Fruit fly (Drosophila melanogaster): ENCODE measurements around the gene Dlc90F.

The Dlc90F gene

DNA sequence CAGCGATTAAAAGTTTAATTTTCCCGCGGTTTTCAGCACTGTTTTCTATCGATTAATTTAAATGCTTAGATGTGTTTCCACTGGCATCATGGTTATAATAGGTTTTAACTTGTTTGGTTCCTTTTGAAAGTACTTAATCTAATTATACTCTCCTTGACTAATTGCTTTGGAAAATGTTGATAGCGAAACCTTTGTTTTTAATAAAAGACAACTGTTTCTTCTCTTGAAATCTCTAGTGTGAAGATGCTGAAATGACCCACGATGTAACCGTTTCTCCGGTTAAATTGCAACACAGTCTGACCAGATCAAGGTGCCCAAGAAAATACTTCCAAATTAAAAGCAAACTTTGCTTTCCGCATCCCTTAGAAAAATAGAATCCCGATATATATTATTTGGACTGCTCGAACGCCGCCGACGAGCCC, at the start of gene Dlc90F:
Gene Dlc90F (plus strand): TSS at position 330 of the 422 bp plus-strand sequence.
- peak; percentile 43 for TF ChIP-seq CG9948 (tag; optimal IDR thresholded peaks at IDR 0.05)
- peak; percentile 51 for TF ChIP-seq CG34367 (tag; optimal IDR thresholded peaks at IDR 0.05)
- TF ChIP-seq rn (GFP tag; IDR thresholded peaks at IDR 0.05), result 0 out of 2 replicates have a peak, but pooled peaks have one; percentile 8
- peak; percentile 20 for TF ChIP-seq Snoo (tag; optimal IDR thresholded peaks at IDR 0.05)
- TF ChIP-seq CG14655 (GFP tag; optimal IDR thresholded peaks at IDR 0.05), result no peak
- TF ChIP-seq CG4496 (GFP tag; IDR thresholded peaks at IDR 0.05), result peak; percentile 76; the same call in 1 of the 3 replicates
- no peak for TF ChIP-seq Pif1A (GFP tag; optimal IDR thresholded peaks at IDR 0.05)
- TF ChIP-seq Pif1B (GFP tag; optimal IDR thresholded peaks at IDR 0.05), result no peak
- 0 out of 2 replicates have a peak, but pooled peaks have one; percentile 42 for TF ChIP-seq CG12605 (GFP tag; IDR thresholded peaks at IDR 0.05)
- peak; percentile 29 for TF ChIP-seq CG8301 (tag; optimal IDR thresholded peaks at IDR 0.05)
- TF ChIP-seq D1 (tag; optimal IDR thresholded peaks at IDR 0.05), result no peak
- no peak for TF ChIP-seq CG8159 (tag; optimal IDR thresholded peaks at IDR 0.05)
- peak; percentile 59 for TF ChIP-seq fd96Ca (GFP tag; IDR thresholded peaks at IDR 0.05)
- TF ChIP-seq Ets98B (GFP tag; IDR thresholded peaks at IDR 0.05), result peak; percentile 62
- peak; percentile 58 for TF ChIP-seq CG17806 (tag; optimal IDR thresholded peaks at IDR 0.05)
- peak; percentile 68 for TF ChIP-seq CG15710 (tag; optimal IDR thresholded peaks at IDR 0.05)

DNA sequence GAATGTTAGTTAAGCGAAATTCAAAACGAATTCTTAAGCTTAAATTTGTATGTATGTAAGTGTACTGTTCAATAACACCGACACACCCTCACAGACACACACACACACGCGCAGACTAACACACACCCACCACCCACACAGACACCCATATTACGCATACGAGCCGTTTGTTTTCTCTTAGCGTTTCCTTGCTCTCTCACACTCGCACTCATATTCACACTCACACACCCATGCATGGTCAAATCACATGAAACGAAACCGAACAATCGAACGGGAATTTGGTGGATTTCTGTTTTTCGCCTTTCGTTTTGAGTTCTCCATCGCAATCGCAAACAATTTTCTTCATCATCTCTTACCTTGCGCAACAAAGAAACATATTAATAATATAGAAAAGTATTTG, 49.8 kb upstream of the Dlc90F start:
- TF ChIP-seq Ets98B (GFP tag; IDR thresholded peaks at IDR 0.05) (peak; percentile 4; the same call in 1 of the 2 replicates), CG15710 (tag; optimal IDR thresholded peaks at IDR 0.05) (no peak)

DNA sequence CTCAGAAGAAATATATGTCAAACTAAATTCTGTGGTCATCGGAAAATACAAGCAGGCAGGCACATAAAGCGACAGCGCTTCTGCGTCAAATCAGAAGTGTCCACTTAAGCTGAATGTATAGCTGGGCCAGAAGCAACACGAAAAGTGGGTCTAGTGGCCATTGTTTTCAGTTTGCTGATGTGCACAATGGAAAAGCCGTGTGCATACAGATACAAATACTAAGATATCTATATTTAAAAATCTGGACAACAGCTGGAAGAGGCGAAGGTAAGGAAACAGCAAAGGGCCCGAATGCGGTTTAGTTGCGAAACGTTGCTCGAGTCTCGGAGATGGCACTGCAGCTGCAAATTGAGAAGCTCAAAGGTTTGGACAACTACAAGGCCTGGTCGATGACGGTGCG, 48.2 kb upstream of the Dlc90F start, which contains the start of gene CG18598:
Gene CG18598 (plus strand): TSS at position 301 of the 400 bp plus-strand sequence.
- TF ChIP-seq CG12605 (GFP tag; IDR thresholded peaks at IDR 0.05) (no peak), fd96Ca (GFP tag; IDR thresholded peaks at IDR 0.05) (no peak), CG10348 (GFP tag; IDR thresholded peaks at IDR 0.05) (no peak), CG8301 (tag; optimal IDR thresholded peaks at IDR 0.05) (no peak), Pif1B (GFP tag; optimal IDR thresholded peaks at IDR 0.05) (no peak), Ets98B (GFP tag; IDR thresholded peaks at IDR 0.05) (no peak), EcR (GFP tag; optimal IDR thresholded peaks at IDR 0.05) (no peak), gl (tag; optimal IDR thresholded peaks at IDR 0.05) (no peak), CG8159 (tag; optimal IDR thresholded peaks at IDR 0.05) (no peak), Snoo (tag; optimal IDR thresholded peaks at IDR 0.05) (no peak), CG15710 (tag; optimal IDR thresholded peaks at IDR 0.05) (no peak), CG17806 (tag; optimal IDR thresholded peaks at IDR 0.05) (no peak), CG13204 (GFP tag; optimal IDR thresholded peaks at IDR 0.05) (no peak), CG9948 (tag; optimal IDR thresholded peaks at IDR 0.05) (no peak), CG34367 (tag; optimal IDR thresholded peaks at IDR 0.05) (no peak), CG32121 (GFP tag; IDR thresholded peaks at IDR 0.05) (no peak), CG4496 (GFP tag; IDR thresholded peaks at IDR 0.05) (no peak), CG14655 (GFP tag; optimal IDR thresholded peaks at IDR 0.05) (no peak), Pif1A (GFP tag; optimal IDR thresholded peaks at IDR 0.05) (no peak)

DNA sequence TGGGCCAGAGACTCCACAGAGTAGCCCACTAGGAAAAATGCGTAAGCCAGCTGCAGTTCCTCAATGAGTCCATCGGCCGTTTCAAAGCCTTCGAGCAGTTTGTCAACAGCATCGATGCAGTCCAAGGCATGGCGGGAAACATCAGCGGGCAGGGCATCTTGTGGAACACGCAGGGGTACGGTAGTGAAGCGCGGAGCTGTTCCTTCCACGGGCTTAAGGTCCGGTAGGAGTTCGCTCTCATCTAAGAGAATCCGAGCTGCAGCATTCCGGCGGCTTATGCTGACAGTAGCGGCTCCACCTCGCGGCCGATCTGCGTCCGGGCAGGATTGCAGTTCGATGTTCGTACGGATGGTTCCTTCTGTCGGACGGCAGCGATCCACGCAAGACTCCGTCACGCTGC, 47.2 kb upstream of the Dlc90F start:
- TF ChIP-seq gl (tag; optimal IDR thresholded peaks at IDR 0.05) (no peak), CG8159 (tag; optimal IDR thresholded peaks at IDR 0.05) (no peak), Pif1B (GFP tag; optimal IDR thresholded peaks at IDR 0.05) (no peak), Snoo (tag; optimal IDR thresholded peaks at IDR 0.05) (no peak), CG15710 (tag; optimal IDR thresholded peaks at IDR 0.05) (no peak), CG13204 (GFP tag; optimal IDR thresholded peaks at IDR 0.05) (no peak), Pif1A (GFP tag; optimal IDR thresholded peaks at IDR 0.05) (no peak), CG8301 (tag; optimal IDR thresholded peaks at IDR 0.05) (no peak), CG9948 (tag; optimal IDR thresholded peaks at IDR 0.05) (no peak), D1 (tag; optimal IDR thresholded peaks at IDR 0.05) (no peak), CG34367 (tag; optimal IDR thresholded peaks at IDR 0.05) (no peak)

DNA sequence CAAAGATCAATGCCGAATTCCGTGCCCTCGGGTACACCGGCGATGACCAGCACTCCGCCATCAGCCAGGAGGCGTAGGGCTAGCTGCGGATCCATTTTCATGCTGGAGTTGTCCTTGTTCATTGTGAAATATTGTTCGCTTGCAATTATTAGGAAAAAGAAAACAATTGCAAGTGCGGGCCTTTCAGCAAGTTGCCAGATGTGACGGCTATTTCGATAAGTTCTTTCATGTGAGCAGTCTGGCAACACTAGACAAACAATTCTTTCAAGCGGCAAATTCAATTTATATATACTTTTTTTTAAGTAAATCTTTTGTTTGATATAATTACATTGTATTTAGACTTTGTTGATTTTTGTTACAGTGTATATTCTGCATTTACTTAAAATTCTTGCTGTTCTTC, 46.5 kb upstream of the Dlc90F start, which contains the start of gene CG12320:
Gene CG12320 (minus strand): TSS at position 157 of the 400 bp plus-strand sequence.
- TF ChIP-seq EcR (GFP tag; optimal IDR thresholded peaks at IDR 0.05), result no peak
- TF ChIP-seq CG8159 (tag; optimal IDR thresholded peaks at IDR 0.05), result no peak
- no peak for TF ChIP-seq fd96Ca (GFP tag; IDR thresholded peaks at IDR 0.05)
- no peak for TF ChIP-seq CG34367 (tag; optimal IDR thresholded peaks at IDR 0.05)
- TF ChIP-seq gl (tag; optimal IDR thresholded peaks at IDR 0.05), result no peak
- no peak for TF ChIP-seq D1 (tag; optimal IDR thresholded peaks at IDR 0.05)
- TF ChIP-seq CG12605 (GFP tag; IDR thresholded peaks at IDR 0.05), result no peak
- TF ChIP-seq CG13204 (GFP tag; optimal IDR thresholded peaks at IDR 0.05), result no peak
- TF ChIP-seq CG9948 (tag; optimal IDR thresholded peaks at IDR 0.05), result no peak
- TF ChIP-seq Pif1B (GFP tag; optimal IDR thresholded peaks at IDR 0.05), result no peak
- no peak for TF ChIP-seq CG15710 (tag; optimal IDR thresholded peaks at IDR 0.05)
- TF ChIP-seq CG10348 (GFP tag; IDR thresholded peaks at IDR 0.05), result no peak

DNA sequence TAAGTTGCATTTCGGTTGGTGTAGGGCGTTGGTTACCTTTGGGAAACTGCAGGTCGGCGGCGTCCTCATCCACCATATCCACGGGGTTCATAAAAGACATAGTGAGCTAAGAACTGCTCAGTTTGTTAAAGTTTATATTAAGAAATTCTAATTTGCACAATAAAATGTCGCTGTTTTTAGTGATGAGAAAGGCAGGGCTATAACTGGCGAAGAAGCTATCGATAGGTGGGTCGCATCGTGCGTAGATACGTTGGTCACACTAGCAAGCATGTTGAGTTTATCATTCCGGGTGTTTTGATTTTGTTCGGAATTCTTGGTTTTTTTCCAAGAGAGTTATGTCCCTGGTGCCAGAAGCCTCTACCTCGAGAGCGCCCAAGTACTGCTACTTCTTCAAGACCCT, 43.7 kb upstream of the Dlc90F start, which contains the start of the genes Ada2a, Polr2D, Tgs1 and moi:
Gene Ada2a (minus strand): TSS at position 207 of the 400 bp plus-strand sequence.
Gene Polr2D (minus strand): TSS at position 207 of the 400 bp plus-strand sequence.
Gene Tgs1 (plus strand): TSS at position 250 of the 400 bp plus-strand sequence.
Gene moi (plus strand): TSS at position 250 of the 400 bp plus-strand sequence.
- TF ChIP-seq CG12605 (GFP tag; IDR thresholded peaks at IDR 0.05), result no peak
- no peak for TF ChIP-seq CG8301 (tag; optimal IDR thresholded peaks at IDR 0.05)
- no peak for TF ChIP-seq D1 (tag; optimal IDR thresholded peaks at IDR 0.05)
- TF ChIP-seq CG8159 (tag; optimal IDR thresholded peaks at IDR 0.05), result no peak
- no peak for TF ChIP-seq Pif1A (GFP tag; optimal IDR thresholded peaks at IDR 0.05)
- TF ChIP-seq CG13204 (GFP tag; optimal IDR thresholded peaks at IDR 0.05), result no peak
- TF ChIP-seq CG4496 (GFP tag; IDR thresholded peaks at IDR 0.05), result no peak
- TF ChIP-seq CG10348 (GFP tag; IDR thresholded peaks at IDR 0.05), result no peak
- TF ChIP-seq Snoo (tag; optimal IDR thresholded peaks at IDR 0.05), result no peak
- TF ChIP-seq CG17806 (tag; optimal IDR thresholded peaks at IDR 0.05), result no peak
- no peak for TF ChIP-seq CG32121 (GFP tag; IDR thresholded peaks at IDR 0.05)
